Worm (Caenorhabditis elegans): ENCODE measurements around the gene C05E4.12.

Gene C05E4.12

DNA sequence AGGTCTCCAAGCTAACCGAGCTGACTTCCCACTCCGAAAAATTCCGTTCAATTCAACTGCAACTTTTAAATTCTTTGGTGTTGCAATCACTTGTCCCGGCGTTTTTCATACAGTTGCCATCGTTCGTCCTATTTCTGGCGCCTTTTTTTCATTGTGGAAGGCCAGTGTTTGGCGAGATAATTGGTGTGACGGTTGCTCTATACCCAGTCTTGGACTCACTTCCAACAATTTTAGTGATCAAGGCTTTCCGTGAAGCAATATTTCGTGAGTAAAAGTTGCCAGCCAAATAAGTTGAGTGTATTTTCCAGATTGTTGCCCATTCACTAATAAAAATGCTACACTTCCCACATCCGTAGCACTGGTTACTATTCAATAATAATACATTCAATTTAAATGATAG, 10.4 kb upstream of the C05E4.12 start:
- no peak for TF ChIP-seq lir-1 (GFP tag; conservative IDR thresholded peaks at IDR 0.05)
- no peak for TF ChIP-seq aptf-2 (GFP tag; conservative IDR thresholded peaks at IDR 0.05)
- TF ChIP-seq F22D6.2 (tag; optimal IDR thresholded peaks at IDR 0.05) = no peak
- TF ChIP-seq pha-4 (tag; optimal IDR thresholded peaks at IDR 0.05) = no peak
- TF ChIP-seq snpc-3.4 (tag; optimal IDR thresholded peaks at IDR 0.05) = no peak
- no peak for TF ChIP-seq cebp-1 (GFP tag; IDR thresholded peaks at IDR 0.05)
- no peak for TF ChIP-seq cebp-1 (tag; optimal IDR thresholded peaks at IDR 0.05)

DNA sequence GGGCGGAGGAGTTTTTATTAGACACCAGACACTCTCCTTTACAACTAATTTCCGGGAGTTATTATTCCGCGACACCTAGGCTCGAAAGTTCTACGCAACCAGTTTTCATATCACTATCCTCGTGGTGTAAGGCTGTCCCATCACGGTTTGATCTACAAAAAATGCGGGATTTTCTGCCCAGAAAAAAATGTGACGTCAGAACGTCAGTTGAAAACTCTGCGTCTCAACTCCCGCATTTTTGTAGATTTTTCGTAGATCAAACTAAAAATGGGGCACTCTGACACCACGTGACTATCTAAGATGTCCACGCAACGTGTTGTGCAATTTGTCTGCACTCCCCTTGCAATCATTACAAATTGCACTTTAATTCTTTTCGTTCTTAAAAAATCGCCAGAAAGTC, 3.0 kb upstream of the C05E4.12 start, which contains the start of gene str-238:
Gene str-238 (plus strand): TSS at position 301 of the 400 bp plus-strand sequence.
- TF ChIP-seq ceh-58 (GFP tag; IDR thresholded peaks at IDR 0.05) (no peak), aptf-3 (GFP tag; IDR thresholded peaks at IDR 0.05) (no peak), madf-10 (tag; optimal IDR thresholded peaks at IDR 0.05) (no peak), chd-7 (tag; optimal IDR thresholded peaks at IDR 0.05) (no peak), F49E8.2 (tag; optimal IDR thresholded peaks at IDR 0.05; ENCODE audit: insufficient read depth) (no peak)

DNA sequence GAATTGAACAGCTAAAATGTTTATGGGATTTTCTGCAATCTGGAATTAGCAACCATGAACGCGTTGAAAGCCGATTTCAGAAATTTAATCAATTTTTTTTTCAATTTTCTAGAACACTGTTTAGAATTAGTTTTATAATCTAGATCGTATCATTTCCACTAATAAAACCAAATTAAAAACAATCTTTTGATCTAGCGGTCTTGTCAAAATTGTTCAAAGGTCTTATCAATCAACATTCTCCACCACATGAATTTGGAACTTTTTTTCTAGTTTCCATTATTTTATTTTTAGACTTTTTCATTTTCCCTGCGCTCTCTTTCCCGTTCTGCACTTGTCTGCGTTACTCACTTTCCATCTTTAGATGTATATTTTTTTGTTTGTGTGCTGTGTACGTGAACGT, 558 bp upstream of the C05E4.12 start, which contains the start of gene srp-2:
Gene srp-2 (plus strand): TSS at position 301 of the 400 bp plus-strand sequence.
- TF ChIP-seq nfyb-1 (GFP tag; IDR thresholded peaks at IDR 0.05) (no peak), F57C9.4 (tag; optimal IDR thresholded peaks at IDR 0.05) (no peak), chd-7 (tag; optimal IDR thresholded peaks at IDR 0.05) (no peak), egl-18 (GFP tag; IDR thresholded peaks at IDR 0.05) (no peak), nhr-179 (tag; optimal IDR thresholded peaks at IDR 0.05) (no peak), mcd-1 (GFP tag; IDR thresholded peaks at IDR 0.05) (no peak), akir-1 (GFP tag; optimal IDR thresholded peaks at IDR 0.05) (no peak), B0336.3 (GFP tag; IDR thresholded peaks at IDR 0.05) (no peak), ztf-25 (GFP tag; IDR thresholded peaks at IDR 0.05) (no peak), pha-4 (tag; optimal IDR thresholded peaks at IDR 0.05) (no peak), F22D6.2 (tag; optimal IDR thresholded peaks at IDR 0.05) (no peak), nfya-1 (tag; optimal IDR thresholded peaks at IDR 0.05; ENCODE audit: borderline replicate concordance, insufficient read depth) (no peak), hlh-26 (GFP tag; conservative IDR thresholded peaks at IDR 0.05) (no peak)

DNA sequence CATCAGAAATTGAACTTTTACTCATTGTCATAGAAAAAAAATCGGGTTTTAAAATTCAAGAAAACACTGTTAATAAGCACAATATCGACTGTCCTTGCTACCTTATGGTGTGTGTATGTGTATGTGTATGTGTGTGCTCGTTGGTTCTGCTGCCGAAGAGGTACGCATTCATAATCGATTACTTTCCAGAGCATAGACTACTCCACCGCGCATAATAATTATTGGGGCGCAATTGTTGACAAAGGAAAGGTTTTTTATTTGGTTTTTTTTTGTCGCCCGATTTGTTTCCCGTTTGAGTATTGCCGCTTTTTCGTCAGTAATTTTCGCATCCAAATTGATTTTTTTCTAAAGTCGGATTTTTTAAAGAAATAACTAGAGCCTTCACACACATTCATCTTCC, 547 bp downstream of the C05E4.12 start, which contains the start of gene C05E4.15:
Gene C05E4.15 (minus strand): TSS at position 101 of the 400 bp plus-strand sequence.
- no peak for TF ChIP-seq atf-7 (tag; optimal IDR thresholded peaks at IDR 0.05)
- no peak for TF ChIP-seq Y95B8A.8 (GFP tag; IDR thresholded peaks at IDR 0.05)
- no peak for TF ChIP-seq lin-54 (GFP tag; optimal IDR thresholded peaks at IDR 0.05)
- no peak for TF ChIP-seq hrde-1 (tag; optimal IDR thresholded peaks at IDR 0.05; ENCODE audit: borderline replicate concordance)

DNA sequence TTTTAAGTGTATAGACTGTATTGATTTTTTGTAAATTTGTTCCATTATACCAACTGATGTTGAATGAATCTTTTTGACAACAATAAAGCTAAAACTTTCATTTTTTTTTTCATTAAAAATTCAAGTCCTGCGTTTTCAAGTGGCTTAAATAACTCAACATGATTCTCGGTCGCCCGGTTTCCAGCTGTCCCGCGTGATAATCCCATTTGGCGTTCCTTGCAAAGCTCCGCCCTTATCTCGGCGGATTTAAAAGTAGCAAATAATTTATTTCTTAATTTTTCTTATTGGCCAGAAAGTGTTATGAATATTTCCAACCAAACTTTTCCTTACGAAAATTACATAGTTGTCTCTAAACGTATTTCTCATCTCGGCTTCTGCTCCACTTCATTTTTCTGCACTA, 5.6 kb downstream of the C05E4.12 start, which contains the start of gene str-20:
Gene str-20 (plus strand): TSS at position 301 of the 400 bp plus-strand sequence.
- TF ChIP-seq ceh-91 (GFP tag; IDR thresholded peaks at IDR 0.05) (no peak), hrde-1 (tag; optimal IDR thresholded peaks at IDR 0.05; ENCODE audit: borderline replicate concordance) (no peak), K11D2.4 (GFP tag; IDR thresholded peaks at IDR 0.05) (no peak), pha-4 (tag; optimal IDR thresholded peaks at IDR 0.05) (no peak), nfya-1 (tag; optimal IDR thresholded peaks at IDR 0.05; ENCODE audit: borderline replicate concordance, insufficient read depth) (no peak), ccch-3 (GFP tag; optimal IDR thresholded peaks at IDR 0.05) (no peak), ztf-6 (GFP tag; IDR thresholded peaks at IDR 0.05) (no peak)
